Fruit fly (Drosophila melanogaster) whole organism, larva: Measurements from ENCODE around the gene CG43218.

Source experiments
- noc ChIP-seq: fragments of 200-800 bp; sonication (Bioruptor generic); optimal IDR thresholded peaks from 3 replicates; lab custom pipeline; 2019; ENCODE audit warnings: missing biosample characterization, mild to moderate bottlenecking, missing genetic modification characterization, moderate library complexity

CG43218 gene

dm6 chr3L:21257731-21258130 is at the start of gene CG43218:
Gene CG43218 (plus strand): TSS chr3L:21258020.
- no peak for TF ChIP-seq noc (tag; lab: Kevin White, UChicago)

- no peak for TF ChIP-seq noc (tag; lab: Kevin White, UChicago)
These were observed 47.8 kb upstream of the CG43218 start, which contains the start of the genes CG10510 and CG10508 for dm6 chr3L:21209921-21210532. Gene CG10510 (minus strand): TSS chr3L:21210084. Gene CG10508 (plus strand): TSS chr3L:21210215.

- no peak for TF ChIP-seq noc (tag; lab: Kevin White, UChicago)
These were observed 41.0 kb upstream of the CG43218 start, which contains the start of the genes Trmt112 and Ilk for dm6 chr3L:21216697-21217291. Gene Trmt112 (minus strand): TSS chr3L:21216839. Gene Ilk (plus strand): TSS chr3L:21216901.

dm6 chr3L:21219160-21219559 is 38.7 kb upstream of the CG43218 start:
- no peak for TF ChIP-seq noc (tag; lab: Kevin White, UChicago)

dm6 chr3L:21220100-21220499 is 37.7 kb upstream of the CG43218 start, which contains the start of gene CG43219:
Gene CG43219 (plus strand): TSS chr3L:21220400.
- TF ChIP-seq noc (tag; lab: Kevin White, UChicago): no peak

- TF ChIP-seq noc (tag; lab: Kevin White, UChicago): no peak
These were observed 34.6 kb upstream of the CG43218 start for dm6 chr3L:21223268-21223667.

dm6 chr3L:21224274-21224673 is 33.5 kb upstream of the CG43218 start:
- no peak for TF ChIP-seq noc (tag; lab: Kevin White, UChicago)

- no peak for TF ChIP-seq noc (tag; lab: Kevin White, UChicago)
These were observed 33.1 kb upstream of the CG43218 start for dm6 chr3L:21224701-21225223.

- no peak for TF ChIP-seq noc (tag; lab: Kevin White, UChicago)
These were observed 32.2 kb upstream of the CG43218 start for dm6 chr3L:21225642-21226041.

dm6 chr3L:21226309-21226708 is 31.5 kb upstream of the CG43218 start, which contains the start of gene Eip78C:
Gene Eip78C (plus strand): TSS chr3L:21226609.
- no peak for TF ChIP-seq noc (tag; lab: Kevin White, UChicago)

dm6 chr3L:21229764-21230163 is 28.1 kb upstream of the CG43218 start:
- no peak for TF ChIP-seq noc (tag; lab: Kevin White, UChicago)

dm6 chr3L:21230762-21231161 is 27.1 kb upstream of the CG43218 start:
- TF ChIP-seq noc (tag; lab: Kevin White, UChicago): no peak

dm6 chr3L:21236959-21237551 is 20.8 kb upstream of the CG43218 start:
- no peak for TF ChIP-seq noc (tag; lab: Kevin White, UChicago)

- no peak for TF ChIP-seq noc (tag; lab: Kevin White, UChicago)
These were observed 19.4 kb upstream of the CG43218 start for dm6 chr3L:21238377-21238776.

dm6 chr3L:21239999-21240509 is 17.8 kb upstream of the CG43218 start:
- TF ChIP-seq noc (tag; lab: Kevin White, UChicago): no peak

- peak; percentile 27 for TF ChIP-seq noc (tag; lab: Kevin White, UChicago)
These were observed 16.3 kb upstream of the CG43218 start for dm6 chr3L:21241447-21241983.
